Fruit fly (Drosophila melanogaster): ENCODE data around the gene prage.

prage gene

dm6 chrX:1824610-1824948, 51.1 kb downstream of the prage start (continued):
- TF ChIP-seq CG5953 (GFP tag; IDR thresholded peaks at IDR 0.05) (no peak), CG4360 (GFP tag; IDR thresholded peaks at IDR 0.05) (no peak), jumu (GFP tag; optimal IDR thresholded peaks at IDR 0.05) (no peak), wek (GFP tag; optimal IDR thresholded peaks at IDR 0.05) (no peak), sim (GFP tag; IDR thresholded peaks at IDR 0.05) (no peak), CG17829 (tag; optimal IDR thresholded peaks at IDR 0.05) (no peak), ttk (GFP tag; IDR thresholded peaks at IDR 0.05) (peak; percentile 29; the same call in 1 of the 2 replicates), nmo (GFP tag; optimal IDR thresholded peaks at IDR 0.05) (peak; percentile 8), rib (GFP tag; IDR thresholded peaks at IDR 0.05) (no peak), CG16813 (GFP tag; IDR thresholded peaks at IDR 0.05; ENCODE audit: partially characterized antibody) (no peak), Aef1 (GFP tag; IDR thresholded peaks at IDR 0.05) (no peak), cwo (GFP tag; optimal IDR thresholded peaks at IDR 0.05) (peak; percentile 15), CG4820 (GFP tag; optimal IDR thresholded peaks at IDR 0.05) (no peak), CG33557 (GFP tag; optimal IDR thresholded peaks at IDR 0.05) (no peak), bbx (GFP tag; IDR thresholded peaks at IDR 0.05; ENCODE audit: partially characterized antibody) (no peak), gro (GFP tag; optimal IDR thresholded peaks at IDR 0.05) (no peak), Doc2 (GFP tag; IDR thresholded peaks at IDR 0.05) (no peak), kay (GFP tag; optimal IDR thresholded peaks at IDR 0.05) (no peak), al (GFP tag; IDR thresholded peaks at IDR 0.05) (no peak), CG15073 (GFP tag; optimal IDR thresholded peaks at IDR 0.05) (no peak), CG18764 (GFP tag; optimal IDR thresholded peaks at IDR 0.05) (no peak), amos (GFP tag; IDR thresholded peaks at IDR 0.05; ENCODE audit: partially characterized antibody) (no peak), ftz-f1 (GFP tag; optimal IDR thresholded peaks at IDR 0.05) (no peak), tin (GFP tag; optimal IDR thresholded peaks at IDR 0.05) (no peak), schlank (tag; optimal IDR thresholded peaks at IDR 0.05) (no peak)

dm6 chrX:1825912-1826862, 52.7 kb downstream of the prage start:
- TF ChIP-seq CG10209 (GFP tag; optimal IDR thresholded peaks at IDR 0.05) = no peak
- no peak for TF ChIP-seq Mad (GFP tag; optimal IDR thresholded peaks at IDR 0.05)
- peak; percentile 1 for TF ChIP-seq CG2678 (tag; optimal IDR thresholded peaks at IDR 0.05)
- peak in 1 of 2 experiments; percentile 14 for TF ChIP-seq Hr78 (GFP tag; optimal IDR thresholded peaks at IDR 0.05)
- no peak for TF ChIP-seq CG31441 (GFP tag; IDR thresholded peaks at IDR 0.05)
- peak; percentile 40 for TF ChIP-seq Med (GFP tag)
- peak; percentile 3 for TF ChIP-seq CG7839 (tag; optimal IDR thresholded peaks at IDR 0.05)
- 0 out of 2 replicates have a peak, but pooled peaks have one; percentile 4 for TF ChIP-seq slbo (GFP tag; IDR thresholded peaks at IDR 0.05)
- peak in 1 of 2 experiments; percentile 35 for TF ChIP-seq crp (GFP tag; optimal IDR thresholded peaks at IDR 0.05)
- TF ChIP-seq row (GFP tag; IDR thresholded peaks at IDR 0.05) = 0 out of 3 replicates have a peak, but pooled peaks have one; percentile 11
- no peak for TF ChIP-seq CG10462 (GFP tag; optimal IDR thresholded peaks at IDR 0.05)
- peak; percentile 91 for TF ChIP-seq Ets65A (GFP tag)
- TF ChIP-seq hth (optimal IDR thresholded peaks at IDR 0.05) = no peak
- peak; percentile 25 for TF ChIP-seq CG11504 (tag; optimal IDR thresholded peaks at IDR 0.05)
- TF ChIP-seq Atf-2 (GFP tag; optimal IDR thresholded peaks at IDR 0.05) = no peak
- peak; percentile 39 for TF ChIP-seq Drgx (GFP tag; IDR thresholded peaks at IDR 0.05)
- peak; percentile 3 for TF ChIP-seq dmrt99B (tag; optimal IDR thresholded peaks at IDR 0.05)
- no peak for TF ChIP-seq cg (GFP tag; optimal IDR thresholded peaks at IDR 0.05)
- no peak for TF ChIP-seq Sry-δ (GFP tag; optimal IDR thresholded peaks at IDR 0.05)
- no peak for TF ChIP-seq pan (optimal IDR thresholded peaks at IDR 0.05)
- peak in 1 of 2 experiments; percentile 21 for TF ChIP-seq pan (GFP tag; optimal IDR thresholded peaks at IDR 0.05 in 1 of 2, IDR thresholded peaks at IDR 0.05 in 1 of 2)

All from whole organism, embryonic.